Fruit fly (Drosophila melanogaster) whole organism, pupa: ENCODE measurements around the gene CG10948.

Experiments used
- CG10348 ChIP-seq: fragments of 200-800 bp; sonication (Bioruptor generic); IDR thresholded peaks from 2 replicates; pipeline ENCODE4 v1.3.6; 2022; ENCODE audit warnings: missing biosample characterization, missing genetic modification characterization
- CG12605 ChIP-seq: fragments of 200-800 bp; sonication (Bioruptor generic); IDR thresholded peaks from 2 replicates; pipeline ENCODE4 v1.3.6; 2022; ENCODE audit warnings: missing biosample characterization, missing genetic modification characterization
- CG13204 ChIP-seq: fragments of 200-800 bp; sonication (Bioruptor generic); optimal IDR thresholded peaks from 2 replicates; lab custom pipeline; 2018; ENCODE audit warnings: missing biosample characterization, mild to moderate bottlenecking, missing genetic modification characterization, moderate library complexity
- CG14655 ChIP-seq: fragments of 200-800 bp; sonication (Bioruptor generic); optimal IDR thresholded peaks from 3 replicates; lab custom pipeline; 2017; ENCODE audit warnings: mild to moderate bottlenecking, missing biosample characterization, missing genetic modification reagents, missing genetic modification characterization
- CG15710 ChIP-seq: fragments of 200-800 bp; sonication (Bioruptor generic); optimal IDR thresholded peaks from 2 replicates; lab custom pipeline; 2018; ENCODE audit warnings: missing biosample characterization, mild to moderate bottlenecking, missing genetic modification characterization, moderate library complexity
- CG17806 ChIP-seq: fragments of 200-800 bp; sonication (Bioruptor generic); optimal IDR thresholded peaks from 2 replicates; lab custom pipeline; 2018; ENCODE audit warnings: missing biosample characterization, mild to moderate bottlenecking, missing genetic modification characterization, moderate library complexity
- CG32121 ChIP-seq: fragments of 200-800 bp; sonication (Bioruptor generic); IDR thresholded peaks from 2 replicates; pipeline ENCODE4 v1.3.6; 2022; ENCODE audit warnings: missing biosample characterization, missing genetic modification characterization
- CG34367 ChIP-seq: fragments of 200-800 bp; sonication (Bioruptor generic); optimal IDR thresholded peaks from 2 replicates; lab custom pipeline; 2018; ENCODE audit warnings: missing biosample characterization, mild to moderate bottlenecking, missing genetic modification characterization
- CG4496 ChIP-seq: fragments of 200-800 bp; sonication (Bioruptor generic); IDR thresholded peaks from 3 replicates; pipeline ENCODE4 v1.3.6; 2022; ENCODE audit warnings: missing biosample characterization, missing genetic modification characterization
- CG8159 ChIP-seq: fragments of 200-800 bp; sonication (Bioruptor generic); optimal IDR thresholded peaks from 3 replicates; lab custom pipeline; 2018; ENCODE audit warnings: missing biosample characterization, mild to moderate bottlenecking, missing genetic modification characterization, moderate library complexity
- CG8301 ChIP-seq: fragments of 200-800 bp; sonication (Bioruptor generic); optimal IDR thresholded peaks from 2 replicates; lab custom pipeline; 2018; ENCODE audit warnings: missing biosample characterization, mild to moderate bottlenecking, missing genetic modification characterization
- CG9948 ChIP-seq: fragments of 200-800 bp; sonication (Bioruptor generic); optimal IDR thresholded peaks from 2 replicates; lab custom pipeline; 2018; ENCODE audit warnings: missing biosample characterization, mild to moderate bottlenecking, missing genetic modification characterization, moderate library complexity
- D1 ChIP-seq: fragments of 200-800 bp; sonication (Bioruptor generic); optimal IDR thresholded peaks from 2 replicates; lab custom pipeline; 2018; ENCODE audit warnings: missing biosample characterization, mild to moderate bottlenecking, missing genetic modification characterization, moderate library complexity
- EcR ChIP-seq: fragments of 200-800 bp; sonication (Bioruptor generic); optimal IDR thresholded peaks from 3 replicates; lab custom pipeline; 2019; ENCODE audit warnings: missing biosample characterization, missing genetic modification characterization, mild to moderate bottlenecking, moderate library complexity, missing genetic modification reagents
- Ets98B ChIP-seq: fragments of 200-800 bp; sonication (Bioruptor generic); IDR thresholded peaks from 2 replicates; pipeline ENCODE4 v1.3.6; 2022; ENCODE audit warnings: missing biosample characterization, missing genetic modification characterization
- Pif1A ChIP-seq: fragments of 200-800 bp; sonication (Bioruptor generic); optimal IDR thresholded peaks from 3 replicates; lab custom pipeline; 2016; ENCODE audit warnings: missing biosample characterization, missing genetic modification characterization
- Pif1B ChIP-seq: fragments of 200-800 bp; sonication (Bioruptor generic); optimal IDR thresholded peaks from 3 replicates; lab custom pipeline; 2016; ENCODE audit warnings: missing biosample characterization, missing genetic modification characterization
- Snoo ChIP-seq: fragments of 200-800 bp; sonication (Bioruptor generic); optimal IDR thresholded peaks from 3 replicates; lab custom pipeline; 2017; ENCODE audit warnings: missing biosample characterization, mild to moderate bottlenecking, missing genetic modification characterization, inconsistent platforms
- fd96Ca ChIP-seq: fragments of 200-800 bp; sonication (Bioruptor generic); IDR thresholded peaks from 3 replicates; pipeline ENCODE4 v1.3.6; 2022; ENCODE audit warnings: missing biosample characterization, missing genetic modification characterization
- gl ChIP-seq: fragments of 200-800 bp; sonication (Bioruptor generic); optimal IDR thresholded peaks from 2 replicates; lab custom pipeline; 2018; ENCODE audit warnings: missing biosample characterization, mild to moderate bottlenecking, missing genetic modification characterization
- rn ChIP-seq: fragments of 200-800 bp; sonication (Bioruptor generic); IDR thresholded peaks from 2 replicates; pipeline ENCODE4 v1.3.6; 2022; ENCODE audit warnings: missing biosample characterization, missing genetic modification characterization

Gene CG10948

dm6 chr3L:12806290-12806743 lies 43.6 kb downstream of the CG10948 start:
- TF ChIP-seq CG15710 (tag; lab: Kevin White, UChicago) = peak; percentile 45
- peak; percentile 54 for TF ChIP-seq Snoo (tag; lab: Kevin White, UChicago)
- no peak for TF ChIP-seq gl (tag; lab: Kevin White, UChicago)
- TF ChIP-seq D1 (tag; lab: Kevin White, UChicago) = peak; percentile 42
- TF ChIP-seq CG14655 (GFP tag; lab: Kevin White, UChicago) = no peak
- TF ChIP-seq rn (GFP tag; lab: Robert Waterston, UW) = no peak
- TF ChIP-seq CG12605 = no peak
- peak; percentile 7 for TF ChIP-seq EcR (GFP tag; lab: Kevin White, UChicago)
- TF ChIP-seq fd96Ca (GFP tag; lab: Robert Waterston, UW) = no peak
- TF ChIP-seq Pif1A (GFP tag; lab: Kevin White, UChicago) = no peak
- no peak for TF ChIP-seq CG4496 (GFP tag; lab: Robert Waterston, UW)
- TF ChIP-seq CG9948 (tag; lab: Kevin White, UChicago) = peak; percentile 39
- peak; percentile 62 for TF ChIP-seq CG8159 (tag; lab: Kevin White, UChicago)
- TF ChIP-seq CG8301 (tag; lab: Kevin White, UChicago) = no peak
- TF ChIP-seq CG13204 (GFP tag; lab: Kevin White, UChicago) = no peak
- TF ChIP-seq CG32121 (GFP tag; lab: Robert Waterston, UW) = peak; percentile 54; the same call in 1 of the 2 replicates
- TF ChIP-seq CG10348 (GFP tag; lab: Robert Waterston, UW) = no peak
- peak; percentile 76 for TF ChIP-seq Ets98B (GFP tag; lab: Robert Waterston, UW)
- peak; percentile 40 for TF ChIP-seq CG34367
- TF ChIP-seq Pif1B (GFP tag; lab: Kevin White, UChicago) = peak; percentile 56
- TF ChIP-seq CG17806 = peak; percentile 49

- TF ChIP-seq CG15710 (tag; lab: Kevin White, UChicago) (no peak), CG14655 (GFP tag; lab: Kevin White, UChicago) (no peak), CG13204 (GFP tag; lab: Kevin White, UChicago) (no peak), gl (tag; lab: Kevin White, UChicago) (no peak), fd96Ca (GFP tag; lab: Robert Waterston, UW) (no peak), CG4496 (GFP tag; lab: Robert Waterston, UW) (no peak), CG17806 (no peak), rn (GFP tag; lab: Robert Waterston, UW) (no peak), D1 (tag; lab: Kevin White, UChicago) (no peak), CG34367 (no peak), CG8159 (tag; lab: Kevin White, UChicago) (no peak), Snoo (tag; lab: Kevin White, UChicago) (no peak), CG12605 (no peak), Pif1B (GFP tag; lab: Kevin White, UChicago) (no peak), Ets98B (GFP tag; lab: Robert Waterston, UW) (no peak), CG10348 (GFP tag; lab: Robert Waterston, UW) (no peak), Pif1A (GFP tag; lab: Kevin White, UChicago) (no peak), CG32121 (GFP tag; lab: Robert Waterston, UW) (no peak), CG9948 (tag; lab: Kevin White, UChicago) (no peak)
Measured at dm6 chr3L:12805660-12806289, 44.1 kb downstream of the CG10948 start, which contains the start of gene Sap130. Gene Sap130, plus strand, starts transcription at chr3L:12805902.

- TF ChIP-seq Ets98B (GFP tag; lab: Robert Waterston, UW) = no peak
- TF ChIP-seq CG12605 = peak; percentile 22; the same call in 1 of the 2 replicates
- no peak for TF ChIP-seq CG8159 (tag; lab: Kevin White, UChicago)
- TF ChIP-seq, all 21 proteins: peak for 1
Measured at dm6 chr3L:12804730-12805170, 45.2 kb downstream of the CG10948 start, which contains the start of gene Atg1. Gene Atg1, minus strand, starts transcription at chr3L:12805116.

- no peak for TF ChIP-seq CG34367
- TF ChIP-seq Snoo (tag; lab: Kevin White, UChicago) = no peak
- TF ChIP-seq CG17806 = no peak
- TF ChIP-seq gl (tag; lab: Kevin White, UChicago) = no peak
- TF ChIP-seq fd96Ca (GFP tag; lab: Robert Waterston, UW) = peak; percentile 40; the same call in 2 of the 3 replicates
- TF ChIP-seq Pif1A (GFP tag; lab: Kevin White, UChicago) = peak; percentile 4
- TF ChIP-seq CG12605 = peak; percentile 11; the same call in 1 of the 2 replicates
- peak; percentile 43; the same call in 1 of the 3 replicates for TF ChIP-seq CG4496 (GFP tag; lab: Robert Waterston, UW)
Measured at dm6 chr3L:12804035-12804729, 45.7 kb downstream of the CG10948 start.

- TF ChIP-seq CG32121 (GFP tag; lab: Robert Waterston, UW) (0 out of 2 replicates have a peak, but pooled peaks have one; percentile 21), Ets98B (GFP tag; lab: Robert Waterston, UW) (no peak), CG9948 (tag; lab: Kevin White, UChicago) (peak; percentile 1), CG17806 (no peak)
Measured at dm6 chr3L:12803159-12804034, 46.5 kb downstream of the CG10948 start.
